Fruit fly (Drosophila melanogaster) whole organism, embryonic: ENCODE data around the gene AsnRS.

Experiments used
- Bgb ChIP-seq: fragments of 200-800 bp; sonication (Bioruptor generic); IDR thresholded peaks from 2 replicates; pipeline ENCODE4 v1.3.6; 2022; ENCODE audit warnings: missing biosample characterization, missing genetic modification characterization; ENCODE audit not compliant: partially characterized antibody
- CG10979 ChIP-seq: fragments of 200-800 bp; sonication (Bioruptor generic); optimal IDR thresholded peaks from 2 replicates; lab custom pipeline; 2018; ENCODE audit warnings: missing biosample characterization, mild to moderate bottlenecking, missing genetic modification characterization, moderate library complexity
- CG11247 ChIP-seq: fragments of 200-800 bp; sonication (Bioruptor generic); IDR thresholded peaks from 2 replicates; pipeline ENCODE4 v1.3.6; 2022; ENCODE audit warnings: missing biosample characterization, missing genetic modification characterization
- CG11560 ChIP-seq: fragments of 200-800 bp; sonication (Bioruptor generic); IDR thresholded peaks from 3 replicates; pipeline ENCODE4 v1.3.6; 2022; ENCODE audit warnings: missing biosample characterization, missing genetic modification characterization
- CG12744 ChIP-seq: fragments of 200-800 bp; sonication (Bioruptor generic); optimal IDR thresholded peaks from 2 replicates; lab custom pipeline; 2016; ENCODE audit warnings: missing biosample characterization, missing genetic modification characterization
- CG13287 ChIP-seq: fragments of 200-800 bp; sonication (Bioruptor generic); IDR thresholded peaks from 2 replicates; pipeline ENCODE4 v1.3.6; 2022; ENCODE audit warnings: missing biosample characterization, missing genetic modification characterization; ENCODE audit not compliant: partially characterized antibody
- CG14441 ChIP-seq: fragments of 200-800 bp; sonication (Bioruptor generic); IDR thresholded peaks from 2 replicates; pipeline ENCODE4 v1.3.6; 2022; ENCODE audit warnings: missing biosample characterization, missing genetic modification characterization
- CG15269 ChIP-seq: fragments of 200-800 bp; sonication (Bioruptor generic); optimal IDR thresholded peaks from 2 replicates; lab custom pipeline; 2018; ENCODE audit warnings: missing biosample characterization, mild to moderate bottlenecking, missing genetic modification characterization, moderate library complexity
- CG31365 ChIP-seq: fragments of 200-800 bp; sonication (Bioruptor generic); optimal IDR thresholded peaks from 2 replicates; lab custom pipeline; 2018; ENCODE audit warnings: missing biosample characterization, mild to moderate bottlenecking, missing genetic modification characterization
- CG4328 ChIP-seq: fragments of 200-800 bp; sonication (Bioruptor generic); optimal IDR thresholded peaks from 3 replicates; lab custom pipeline; 2017; ENCODE audit warnings: missing biosample characterization, missing genetic modification reagents, missing genetic modification characterization
- CG4707 ChIP-seq: fragments of 200-800 bp; sonication (Bioruptor generic); optimal IDR thresholded peaks from 2 replicates; lab custom pipeline; 2018; ENCODE audit warnings: missing biosample characterization, mild to moderate bottlenecking, missing genetic modification characterization, moderate library complexity
- CG8765 ChIP-seq: fragments of 200-800 bp; sonication (Bioruptor generic); IDR thresholded peaks from 2 replicates; pipeline ENCODE4 v1.3.6; 2022; ENCODE audit warnings: missing biosample characterization, missing genetic modification characterization
- CG9215 ChIP-seq: fragments of 200-800 bp; sonication (Bioruptor generic); IDR thresholded peaks from 2 replicates; pipeline ENCODE4 v1.3.6; 2022; ENCODE audit warnings: missing biosample characterization, missing genetic modification characterization
- CHES-1-like ChIP-seq: fragments of 200-800 bp; sonication (Bioruptor generic); optimal IDR thresholded peaks from 2 replicates; lab custom pipeline; 2016; ENCODE audit warnings: missing biosample characterization, missing genetic modification characterization
- D ChIP-seq, 2 experiments: fragments of 200-800 bp in 1 of 2; fragments of >200 bp in 1 of 2; sonication (Bioruptor generic) in 1 of 2; optimal IDR thresholded peaks; 2 replicates in 1 of 2; 3 replicates in 1 of 2; lab custom pipeline; 2017; ENCODE audit warnings: mild to moderate bottlenecking in 1 of 2, missing biosample characterization in 1 of 2, missing genetic modification characterization in 1 of 2, missing genetic modification reagents in 1 of 2
- Dek ChIP-seq: fragments of 200-800 bp; sonication (Bioruptor generic); optimal IDR thresholded peaks from 3 replicates; lab custom pipeline; 2019; ENCODE audit warnings: missing biosample characterization, mild to moderate bottlenecking, missing genetic modification characterization, moderate library complexity
- Dfd ChIP-seq, 2 experiments: fragments of >200 bp; optimal IDR thresholded peaks; 2 replicates each; lab custom pipeline; 2017; ENCODE audit warnings: missing biosample characterization in 2 of 2, missing genetic modification characterization in 2 of 2
- Doc3 ChIP-seq: fragments of 200-800 bp; sonication (Bioruptor generic); IDR thresholded peaks from 3 replicates; pipeline ENCODE4 v1.3.6; 2022; ENCODE audit warnings: missing biosample characterization, missing genetic modification characterization; ENCODE audit not compliant: partially characterized antibody
- Ets97D ChIP-seq: fragments of 200-800 bp; sonication (Bioruptor generic); optimal IDR thresholded peaks from 3 replicates; lab custom pipeline; 2016; ENCODE audit warnings: missing biosample characterization, missing genetic modification characterization
- GATAe ChIP-seq: fragments of 200-800 bp; sonication (Bioruptor generic); conservative IDR thresholded peaks from 2 replicates; pipeline ENCODE4 v1.3.6; 2022; ENCODE audit warnings: missing biosample characterization, missing genetic modification characterization
- HLHmδ ChIP-seq: fragments of 200-800 bp; sonication (Bioruptor generic); optimal IDR thresholded peaks from 2 replicates; lab custom pipeline; 2018; ENCODE audit warnings: missing biosample characterization, mild to moderate bottlenecking, missing genetic modification characterization, moderate library complexity
- MTF-1 ChIP-seq: fragments of 200-800 bp; sonication (Bioruptor generic); optimal IDR thresholded peaks from 2 replicates; lab custom pipeline; 2018; ENCODE audit warnings: missing biosample characterization, mild to moderate bottlenecking, missing genetic modification characterization, borderline replicate concordance
- Mad ChIP-seq: fragments of 200-800 bp; sonication (Bioruptor generic); optimal IDR thresholded peaks from 2 replicates; lab custom pipeline; 2016; ENCODE audit warnings: missing biosample characterization, missing genetic modification characterization
- Nf-YB ChIP-seq: fragments of 200-800 bp; sonication (Bioruptor generic); optimal IDR thresholded peaks from 3 replicates; lab custom pipeline; 2019; ENCODE audit warnings: missing biosample characterization, mild to moderate bottlenecking, missing genetic modification characterization, moderate library complexity
- NfI ChIP-seq: fragments of 200-800 bp; sonication (Bioruptor generic); optimal IDR thresholded peaks from 3 replicates; lab custom pipeline; 2018; ENCODE audit warnings: missing biosample characterization, mild to moderate bottlenecking, missing genetic modification characterization, moderate library complexity
- Sox102F ChIP-seq: fragments of 200-800 bp; sonication (Bioruptor generic); optimal IDR thresholded peaks from 2 replicates; lab custom pipeline; 2018; ENCODE audit warnings: missing biosample characterization, mild to moderate bottlenecking, missing genetic modification characterization, moderate library complexity
- Tbp ChIP-seq: fragments of >200 bp; optimal IDR thresholded peaks from 2 replicates; lab custom pipeline; 2018; ENCODE audit warnings: missing biosample characterization, missing genetic modification characterization
- Xbp1 ChIP-seq: fragments of 200-800 bp; sonication (Bioruptor generic); optimal IDR thresholded peaks from 3 replicates; lab custom pipeline; 2016; ENCODE audit warnings: missing biosample characterization, mild to moderate bottlenecking, missing genetic modification characterization
- br ChIP-seq: fragments of >200 bp; optimal IDR thresholded peaks from 2 replicates; lab custom pipeline; 2017
- corto ChIP-seq: fragments of 200-800 bp; sonication (Bioruptor generic); optimal IDR thresholded peaks from 2 replicates; lab custom pipeline; 2016; ENCODE audit warnings: missing biosample characterization, mild to moderate bottlenecking, missing genetic modification characterization, moderate library complexity
- crc ChIP-seq: fragments of 200-800 bp; sonication (Bioruptor generic); optimal IDR thresholded peaks from 2 replicates; lab custom pipeline; 2016; ENCODE audit warnings: missing biosample characterization, missing genetic modification characterization
- croc ChIP-seq: fragments of 200-800 bp; sonication (Bioruptor generic); conservative IDR thresholded peaks from 3 replicates; pipeline ENCODE4 v1.3.6; 2022; ENCODE audit warnings: missing biosample characterization, missing genetic modification characterization
- crol ChIP-seq: fragments of 200-800 bp; sonication (Bioruptor generic); IDR thresholded peaks from 2 replicates; pipeline ENCODE4 v1.3.6; 2022; ENCODE audit warnings: missing biosample characterization, missing genetic modification characterization
- exex ChIP-seq: fragments of 200-800 bp; sonication (Bioruptor generic); optimal IDR thresholded peaks from 4 replicates; lab custom pipeline; 2018; ENCODE audit warnings: missing biosample characterization, mild to moderate bottlenecking, missing genetic modification characterization, moderate library complexity
- gsb-n ChIP-seq: fragments of 200-800 bp; sonication (Bioruptor generic); optimal IDR thresholded peaks from 3 replicates; lab custom pipeline; 2018; ENCODE audit warnings: missing biosample characterization, mild to moderate bottlenecking, missing genetic modification characterization
- inv ChIP-seq: fragments of 200-800 bp; sonication (Bioruptor generic); IDR thresholded peaks from 2 replicates; pipeline ENCODE4 v1.3.6; 2022; ENCODE audit warnings: missing biosample characterization, missing genetic modification characterization; ENCODE audit not compliant: partially characterized antibody
- kah ChIP-seq: fragments of 200-800 bp; sonication (Bioruptor generic); optimal IDR thresholded peaks from 2 replicates; lab custom pipeline; 2018; ENCODE audit warnings: missing biosample characterization, mild to moderate bottlenecking, missing genetic modification characterization
- lilli ChIP-seq: fragments of 200-800 bp; sonication (Bioruptor generic); optimal IDR thresholded peaks from 3 replicates; lab custom pipeline; 2016; ENCODE audit warnings: missing biosample characterization, missing genetic modification characterization
- lov ChIP-seq, 2 experiments: fragments of 200-800 bp in 1 of 2; fragments of >200 bp in 1 of 2; sonication (Bioruptor generic) in 1 of 2; IDR thresholded peaks in 1 of 2; optimal IDR thresholded peaks in 1 of 2; 2 replicates in 1 of 2; 3 replicates in 1 of 2; pipeline versions ENCODE4 v1.3.6 to Lab custom; 2017 to 2022; ENCODE audit warnings: missing biosample characterization in 1 of 2, missing genetic modification characterization in 1 of 2
- pum ChIP-seq: fragments of 200-800 bp; sonication (Bioruptor generic); optimal IDR thresholded peaks from 2 replicates; lab custom pipeline; 2016; ENCODE audit warnings: missing biosample characterization, missing genetic modification characterization
- pzg ChIP-seq: fragments of 200-800 bp; sonication (Bioruptor generic); optimal IDR thresholded peaks from 3 replicates; lab custom pipeline; 2018; ENCODE audit warnings: missing biosample characterization, mild to moderate bottlenecking, missing genetic modification characterization, moderate library complexity
- ranshi ChIP-seq: fragments of 200-800 bp; sonication (Bioruptor generic); IDR thresholded peaks from 2 replicates; pipeline ENCODE4 v1.3.6; 2022; ENCODE audit warnings: missing biosample characterization, missing genetic modification characterization
- repo ChIP-seq: fragments of 200-800 bp; sonication (Bioruptor generic); optimal IDR thresholded peaks from 2 replicates; lab custom pipeline; 2016; ENCODE audit warnings: missing biosample characterization, missing genetic modification characterization
- row ChIP-seq: fragments of 200-800 bp; sonication (Bioruptor generic); IDR thresholded peaks from 3 replicates; pipeline ENCODE4 v1.3.6; 2022; ENCODE audit warnings: missing biosample characterization, missing genetic modification characterization
- scrt ChIP-seq: fragments of 200-800 bp; sonication (Bioruptor generic); optimal IDR thresholded peaks from 2 replicates; lab custom pipeline; 2018; ENCODE audit warnings: missing biosample characterization, mild to moderate bottlenecking, missing genetic modification characterization, moderate library complexity
- slbo ChIP-seq: fragments of 200-800 bp; sonication (Bioruptor generic); IDR thresholded peaks from 2 replicates; pipeline ENCODE4 v1.3.6; 2022; ENCODE audit warnings: missing biosample characterization, missing genetic modification characterization
- trem ChIP-seq: fragments of 200-800 bp; optimal IDR thresholded peaks from 3 replicates; lab custom pipeline; 2019; ENCODE audit warnings: missing biosample characterization, mild to moderate bottlenecking, missing genetic modification characterization, moderate library complexity

AsnRS gene

DNA sequence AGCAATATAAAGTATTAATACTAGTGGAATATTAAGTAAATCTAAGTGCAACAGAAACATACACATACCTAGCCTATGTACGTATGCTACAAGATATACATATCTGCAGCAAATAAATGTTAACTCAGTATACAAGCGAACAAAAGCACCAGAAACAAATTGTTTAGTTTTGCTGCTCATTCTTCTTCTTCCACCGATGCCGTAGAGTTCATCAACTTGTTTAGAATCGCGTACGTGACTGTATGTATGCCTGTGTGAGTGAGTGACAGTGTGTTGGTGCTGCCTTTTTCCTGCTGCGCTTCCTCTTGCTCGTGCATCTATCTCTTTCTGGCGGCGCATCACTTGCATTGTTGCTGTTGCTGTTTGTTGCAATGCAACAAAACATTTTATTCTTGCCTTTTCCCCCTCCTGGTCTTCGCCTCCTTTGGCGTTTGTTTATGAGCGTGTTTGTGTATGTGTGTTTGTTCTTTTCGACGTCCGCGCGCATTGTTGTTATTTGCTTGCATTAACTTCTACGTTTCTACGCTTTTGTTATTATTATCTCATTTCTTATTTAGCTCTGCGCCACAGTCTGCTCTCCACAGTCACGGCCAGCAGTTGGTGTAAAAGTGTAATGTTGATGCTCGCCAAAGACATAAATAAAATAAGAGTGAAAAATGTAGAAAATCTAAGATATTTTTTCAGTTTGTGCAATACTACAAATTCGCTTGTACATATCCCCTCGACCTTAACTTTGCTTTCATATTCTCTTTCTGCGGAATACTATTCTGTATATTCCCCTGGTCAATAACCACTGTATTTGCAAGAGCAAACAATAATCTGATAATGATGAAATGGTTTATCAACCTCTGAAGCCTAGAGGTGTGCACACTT lies 27.2 kb upstream of the AsnRS start (continued):
- peak; percentile 39 for TF ChIP-seq pum (GFP tag; lab: Kevin White, UChicago)
- TF ChIP-seq CG12744 (GFP tag; lab: Kevin White, UChicago): no peak
- no peak for TF ChIP-seq Bgb (GFP tag; lab: Robert Waterston, UW)
- TF ChIP-seq br (lab: Kevin White, UChicago): no peak
- no peak for TF ChIP-seq Dek (tag; lab: Kevin White, UChicago)
- peak; percentile 82 for TF ChIP-seq D (optimal IDR thresholded peaks at IDR 0.05; lab: Kevin White, UChicago)
- TF ChIP-seq D (GFP tag; optimal IDR thresholded peaks at IDR 0.05; lab: Kevin White, UChicago): peak; percentile 13
- TF ChIP-seq ranshi: no peak
- no peak for TF ChIP-seq GATAe (GFP tag; lab: Robert Waterston, UW)
- TF ChIP-seq slbo (GFP tag; lab: Robert Waterston, UW): peak; percentile 22; the same call in 1 of the 2 replicates
- TF ChIP-seq inv (GFP tag; lab: Robert Waterston, UW): no peak
- peak; percentile 53 for TF ChIP-seq crol (GFP tag; lab: Robert Waterston, UW)
- TF ChIP-seq crc: no peak
- TF ChIP-seq exex (tag; lab: Kevin White, UChicago): no peak
- no peak for TF ChIP-seq lov (optimal IDR thresholded peaks at IDR 0.05; lab: Kevin White, UChicago)
- TF ChIP-seq lov (GFP tag; IDR thresholded peaks at IDR 0.05; lab: Robert Waterston, UW): 0 out of 3 replicates have a peak, but pooled peaks have one; percentile 35
- no peak; the same call in 1 of the 2 replicates for TF ChIP-seq CG8765 (GFP tag; lab: Robert Waterston, UW)
- no peak for TF ChIP-seq CG11247 (GFP tag; lab: Robert Waterston, UW)
- no peak for TF ChIP-seq Dfd (GFP tag; optimal IDR thresholded peaks at IDR 0.05; lab: Kevin White, UChicago)
- no peak for TF ChIP-seq kah
- no peak for TF ChIP-seq trem
- no peak for TF ChIP-seq CG31365
- TF ChIP-seq Doc3 (GFP tag; lab: Robert Waterston, UW): no peak
- no peak for TF ChIP-seq Tbp (GFP tag; lab: Kevin White, UChicago)
- no peak for TF ChIP-seq CG13287 (GFP tag; lab: Robert Waterston, UW)
- peak; percentile 25 for TF ChIP-seq Sox102F (GFP tag; lab: Kevin White, UChicago)
- TF ChIP-seq CG14441 (GFP tag; lab: Robert Waterston, UW): peak; percentile 31; the same call in 1 of the 2 replicates
- TF ChIP-seq scrt (GFP tag; lab: Kevin White, UChicago): no peak
- peak; percentile 30 for TF ChIP-seq CG4707 (GFP tag; lab: Kevin White, UChicago)
- peak; percentile 9 for TF ChIP-seq CG10979 (tag; lab: Kevin White, UChicago)
- TF ChIP-seq gsb-n (tag; lab: Kevin White, UChicago): no peak
- no peak for TF ChIP-seq CG9215 (GFP tag; lab: Robert Waterston, UW)
- TF ChIP-seq corto (GFP tag; lab: Kevin White, UChicago): peak; percentile 20
- no peak for TF ChIP-seq CG4328 (GFP tag; lab: Kevin White, UChicago)
- TF ChIP-seq MTF-1 (GFP tag; lab: Kevin White, UChicago): no peak
- TF ChIP-seq Nf-YB (GFP tag; lab: Kevin White, UChicago): no peak
- TF ChIP-seq Mad: no peak
- peak; percentile 13 for TF ChIP-seq CHES-1-like (GFP tag; lab: Kevin White, UChicago)
- peak; percentile 26 for TF ChIP-seq CG15269 (tag; lab: Kevin White, UChicago)
- no peak for TF ChIP-seq CG11560 (tag; lab: Robert Waterston, UW)
- peak; percentile 45; the same call in 1 of the 3 replicates for TF ChIP-seq croc (GFP tag; lab: Robert Waterston, UW)
- TF ChIP-seq NfI (GFP tag; lab: Kevin White, UChicago): peak; percentile 39
- TF ChIP-seq HLHmδ (GFP tag; lab: Kevin White, UChicago): no peak
- TF ChIP-seq repo (GFP tag; lab: Kevin White, UChicago): no peak
- TF ChIP-seq Ets97D (GFP tag; lab: Kevin White, UChicago): no peak
- TF ChIP-seq pzg (GFP tag; lab: Kevin White, UChicago): no peak
- peak; percentile 51 for TF ChIP-seq Xbp1 (GFP tag; lab: Kevin White, UChicago)
- TF ChIP-seq lilli (GFP tag; lab: Kevin White, UChicago): peak; percentile 53
- TF ChIP-seq row: peak; percentile 47; the same call in 2 of the 3 replicates
